Worm (Caenorhabditis elegans) whole organism, late embryonic: Measurements from ENCODE around the gene srbc-17.

Experiments
- C08G9.2 ChIP-seq: sonication (generic microtip); optimal IDR thresholded peaks from 2 replicates; lab custom pipeline; 2016; ENCODE audit warnings: mild to moderate bottlenecking, missing genetic modification characterization, moderate library complexity, missing compliant biosample characterization
- F13H6.1 ChIP-seq: sonication (generic microtip); optimal IDR thresholded peaks from 2 replicates; lab custom pipeline; 2016; ENCODE audit warnings: missing genetic modification characterization, missing compliant biosample characterization
- K02D7.2 ChIP-seq: sonication (generic microtip); optimal IDR thresholded peaks from 2 replicates; lab custom pipeline; 2017; ENCODE audit warnings: mild to moderate bottlenecking, missing genetic modification characterization, missing compliant biosample characterization
- K09A11.1 ChIP-seq: sonication (generic microtip); optimal IDR thresholded peaks from 2 replicates; lab custom pipeline; 2017; ENCODE audit warnings: antibody characterized with exemption, mild to moderate bottlenecking, missing genetic modification characterization, missing compliant biosample characterization; ENCODE audit not compliant: insufficient read depth
- T23F11.4 ChIP-seq: fragments of 200-800 bp; sonication (Bioruptor generic); optimal IDR thresholded peaks from 2 replicates; lab custom pipeline; 2018; ENCODE audit warnings: mild to moderate bottlenecking, missing genetic modification characterization, missing compliant biosample characterization
- ahr-1 ChIP-seq: sonication (generic microtip); optimal IDR thresholded peaks from 2 replicates; lab custom pipeline; 2016; ENCODE audit warnings: missing genetic modification characterization, missing compliant biosample characterization
- ama-1 ChIP-seq: fragments of 150-350 bp; optimal IDR thresholded peaks from 2 replicates; lab custom pipeline; 2014
- ceh-18 ChIP-seq: sonication (generic microtip); optimal IDR thresholded peaks from 2 replicates; lab custom pipeline; 2016; ENCODE audit warnings: missing genetic modification characterization, missing compliant biosample characterization
- ceh-22 ChIP-seq: sonication (generic microtip); optimal IDR thresholded peaks from 2 replicates; lab custom pipeline; 2017; ENCODE audit warnings: missing biosample characterization, missing genetic modification characterization
- ceh-30 ChIP-seq: fragments of 150-350 bp; optimal IDR thresholded peaks from 2 replicates; lab custom pipeline; 2014; ENCODE audit warnings: missing biosample characterization, missing genetic modification characterization
- ceh-34 ChIP-seq: sonication (generic microtip); optimal IDR thresholded peaks from 2 replicates; lab custom pipeline; 2016; ENCODE audit warnings: mild to moderate bottlenecking, missing genetic modification characterization, missing compliant biosample characterization
- ceh-6 ChIP-seq: fragments of 200-800 bp; sonication (Bioruptor generic); optimal IDR thresholded peaks from 2 replicates; lab custom pipeline; 2018; ENCODE audit warnings: mild to moderate bottlenecking, missing genetic modification characterization, missing compliant biosample characterization
- ceh-9 ChIP-seq: sonication (generic microtip); optimal IDR thresholded peaks from 2 replicates; lab custom pipeline; 2016; ENCODE audit warnings: mild to moderate bottlenecking, missing genetic modification characterization, inconsistent platforms, missing compliant biosample characterization
- dmd-4 ChIP-seq: sonication (generic microtip); optimal IDR thresholded peaks from 2 replicates; lab custom pipeline; 2016; ENCODE audit warnings: borderline replicate concordance, missing genetic modification characterization, missing compliant biosample characterization
- dve-1 ChIP-seq: sonication (generic microtip); optimal IDR thresholded peaks from 2 replicates; lab custom pipeline; 2017; ENCODE audit warnings: antibody characterized with exemption, mild to moderate bottlenecking, missing genetic modification characterization, missing compliant biosample characterization
- elt-2 ChIP-seq: sonication (generic microtip); optimal IDR thresholded peaks from 2 replicates; lab custom pipeline; 2016; ENCODE audit warnings: missing genetic modification reagents, missing genetic modification characterization, missing compliant biosample characterization
- eyg-1 ChIP-seq: sonication (generic microtip); optimal IDR thresholded peaks from 2 replicates; lab custom pipeline; 2016; ENCODE audit warnings: missing genotype, missing genetic modification characterization, missing compliant biosample characterization
- fax-1 ChIP-seq: sonication (generic microtip); optimal IDR thresholded peaks from 2 replicates; lab custom pipeline; 2016; ENCODE audit warnings: missing genotype, missing genetic modification characterization, missing compliant biosample characterization
- gmeb-2 ChIP-seq: sonication (generic microtip); optimal IDR thresholded peaks from 2 replicates; lab custom pipeline; 2016; ENCODE audit warnings: missing genetic modification characterization, inconsistent platforms, missing compliant biosample characterization
- hlh-6 ChIP-seq: sonication (generic microtip); optimal IDR thresholded peaks from 2 replicates; lab custom pipeline; 2016; ENCODE audit warnings: missing genotype, missing genetic modification characterization, missing compliant biosample characterization
- lim-6 ChIP-seq: sonication (generic microtip); optimal IDR thresholded peaks from 2 replicates; lab custom pipeline; 2016; ENCODE audit warnings: missing genetic modification characterization, missing compliant biosample characterization
- madf-2 ChIP-seq: sonication (generic microtip); optimal IDR thresholded peaks from 2 replicates; lab custom pipeline; 2017; ENCODE audit warnings: missing genetic modification characterization, missing compliant biosample characterization
- nfya-1 ChIP-seq: sonication (generic microtip); optimal IDR thresholded peaks from 2 replicates; lab custom pipeline; 2017; ENCODE audit warnings: missing genetic modification characterization, mild to moderate bottlenecking, missing compliant biosample characterization, antibody characterized with exemption, moderate library complexity
- nhr-11 ChIP-seq: fragments of 150-350 bp; optimal IDR thresholded peaks from 2 replicates; lab custom pipeline; 2014; ENCODE audit warnings: missing biosample characterization, missing genetic modification characterization
- npax-4 ChIP-seq: sonication (generic microtip); optimal IDR thresholded peaks from 2 replicates; lab custom pipeline; 2016; ENCODE audit warnings: missing genetic modification characterization, missing compliant biosample characterization
- pat-9 ChIP-seq: fragments of 200-800 bp; sonication (Bioruptor generic); optimal IDR thresholded peaks from 2 replicates; lab custom pipeline; 2018; ENCODE audit warnings: mild to moderate bottlenecking, missing genetic modification characterization, moderate library complexity, missing compliant biosample characterization
- pax-1 ChIP-seq: fragments of 150-350 bp; optimal IDR thresholded peaks from 2 replicates; lab custom pipeline; 2014; ENCODE audit warnings: missing biosample characterization, missing genetic modification characterization
- pha-4 ChIP-seq: fragments of 150-350 bp; optimal IDR thresholded peaks from 2 replicates; lab custom pipeline; 2018; ENCODE audit warnings: missing biosample characterization, missing genetic modification reagents, missing genetic modification characterization
- pqm-1 ChIP-seq: sonication (generic microtip); optimal IDR thresholded peaks from 2 replicates; lab custom pipeline; 2016; ENCODE audit warnings: missing genetic modification characterization, missing compliant biosample characterization
- pros-1 ChIP-seq: fragments of 150-350 bp; optimal IDR thresholded peaks from 2 replicates; lab custom pipeline; 2014; ENCODE audit warnings: missing biosample characterization, missing genetic modification reagents, missing genetic modification characterization
- ref-2 ChIP-seq: sonication (generic microtip); optimal IDR thresholded peaks from 2 replicates; lab custom pipeline; 2016; ENCODE audit warnings: missing genetic modification characterization, missing compliant biosample characterization
- sdc-2 ChIP-seq: sonication (generic microtip); optimal IDR thresholded peaks from 2 replicates; lab custom pipeline; 2016; ENCODE audit warnings: missing genotype, missing genetic modification characterization, missing compliant biosample characterization
- sox-2 ChIP-seq: fragments of 200-800 bp; sonication (Bioruptor generic); IDR thresholded peaks from 2 replicates; pipeline ENCODE4 v1.3.6; 2022; ENCODE audit warnings: missing genetic modification reagents, missing genetic modification characterization, missing compliant biosample characterization
- sox-4 ChIP-seq: sonication (generic microtip); optimal IDR thresholded peaks from 2 replicates; lab custom pipeline; 2017; ENCODE audit warnings: mild to moderate bottlenecking, missing genetic modification characterization, inconsistent platforms, missing compliant biosample characterization
- ttx-3 ChIP-seq: sonication (generic microtip); optimal IDR thresholded peaks from 2 replicates; lab custom pipeline; 2016; ENCODE audit warnings: missing genetic modification reagents, missing genetic modification characterization, missing compliant biosample characterization
- unc-42 ChIP-seq: sonication (generic microtip); optimal IDR thresholded peaks from 2 replicates; lab custom pipeline; 2016; ENCODE audit warnings: missing genotype, missing genetic modification characterization, missing compliant biosample characterization
- unc-55 ChIP-seq: sonication (generic microtip); optimal IDR thresholded peaks from 2 replicates; lab custom pipeline; 2017; ENCODE audit warnings: missing biosample characterization, missing genetic modification reagents, missing genetic modification characterization
- zip-5 ChIP-seq: sonication (generic microtip); optimal IDR thresholded peaks from 2 replicates; lab custom pipeline; 2016; ENCODE audit warnings: missing genetic modification characterization, missing compliant biosample characterization

The srbc-17 gene

DNA sequence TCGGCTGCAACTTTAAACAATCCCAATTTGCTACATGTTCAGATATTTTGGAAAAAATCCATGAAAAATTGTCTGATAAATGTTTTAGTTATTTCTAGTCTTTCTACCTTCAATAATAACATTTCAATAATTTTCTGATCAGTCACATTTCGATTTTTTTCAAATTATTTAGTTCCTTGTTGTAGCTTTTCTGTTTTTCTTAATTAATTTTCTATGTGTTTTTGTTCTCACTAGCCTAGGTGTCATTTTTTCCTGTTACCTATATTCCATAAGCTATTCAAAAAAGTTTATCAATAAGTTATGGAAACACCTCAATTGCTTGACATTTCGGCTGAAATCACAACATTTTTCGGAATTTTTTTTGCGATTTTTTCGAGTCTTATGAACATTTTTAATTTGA, 24.2 kb upstream of the srbc-17 start, which contains the start of gene srbc-23:
srbc-23 (plus strand) TSS at position 301 of the 400 bp plus-strand sequence.
- TF ChIP-seq K09A11.1 (tag; lab: Kevin White, UChicago) = no peak
- TF ChIP-seq elt-2 (tag; lab: Kevin White, UChicago) = no peak
- no peak for TF ChIP-seq unc-42
- TF ChIP-seq sox-4 (tag; lab: Kevin White, UChicago) = no peak
- TF ChIP-seq ahr-1 (tag; lab: Kevin White, UChicago) = no peak
- no peak for TF ChIP-seq ceh-18 (tag; lab: Kevin White, UChicago)
- TF ChIP-seq ceh-6 = no peak
- TF ChIP-seq eyg-1 = no peak
- no peak for TF ChIP-seq lim-6
- no peak for TF ChIP-seq pros-1 (tag; lab: Kevin White, UChicago)
- no peak for TF ChIP-seq ama-1 (lab: Kevin White, UChicago)
- TF ChIP-seq pax-1 (tag; lab: Kevin White, UChicago) = no peak
- no peak for TF ChIP-seq nhr-11 (tag; lab: Kevin White, UChicago)
- no peak for TF ChIP-seq hlh-6 (tag; lab: Kevin White, UChicago)

DNA sequence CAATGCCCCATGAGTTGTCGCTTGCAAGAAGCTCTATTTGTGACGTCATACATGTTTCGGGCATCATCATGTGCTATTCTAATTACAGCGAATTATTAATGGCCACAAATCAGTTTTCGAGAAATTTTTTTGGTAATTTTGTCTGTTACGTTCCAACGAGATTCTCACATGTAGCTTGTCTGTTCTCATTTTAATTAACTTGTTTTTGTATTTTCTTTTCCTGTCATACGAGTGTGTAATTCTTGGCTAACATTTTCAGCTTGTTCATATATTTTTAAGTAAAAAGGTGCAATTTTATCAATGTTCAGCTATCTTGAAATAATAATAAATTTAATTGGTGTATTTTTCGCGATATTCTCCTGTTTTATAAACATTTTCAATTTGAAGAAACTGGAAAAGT, 22.3 kb upstream of the srbc-17 start, which contains the start of gene srbc-21:
srbc-21 (plus strand) TSS at position 301 of the 400 bp plus-strand sequence.
- no peak for TF ChIP-seq zip-5
- no peak for TF ChIP-seq nfya-1
- no peak for TF ChIP-seq gmeb-2
- TF ChIP-seq ceh-22 (tag; lab: Kevin White, UChicago) = no peak
- TF ChIP-seq pqm-1 (tag; lab: Kevin White, UChicago) = no peak
- TF ChIP-seq dve-1 (tag; lab: Kevin White, UChicago) = no peak
- no peak for TF ChIP-seq ceh-9 (tag; lab: Kevin White, UChicago)
- TF ChIP-seq K09A11.1 (tag; lab: Kevin White, UChicago) = no peak
- no peak for TF ChIP-seq hlh-6 (tag; lab: Kevin White, UChicago)
- no peak for TF ChIP-seq unc-55 (GFP tag; lab: Kevin White, UChicago)
- TF ChIP-seq, all 69 proteins: peak for 0

DNA sequence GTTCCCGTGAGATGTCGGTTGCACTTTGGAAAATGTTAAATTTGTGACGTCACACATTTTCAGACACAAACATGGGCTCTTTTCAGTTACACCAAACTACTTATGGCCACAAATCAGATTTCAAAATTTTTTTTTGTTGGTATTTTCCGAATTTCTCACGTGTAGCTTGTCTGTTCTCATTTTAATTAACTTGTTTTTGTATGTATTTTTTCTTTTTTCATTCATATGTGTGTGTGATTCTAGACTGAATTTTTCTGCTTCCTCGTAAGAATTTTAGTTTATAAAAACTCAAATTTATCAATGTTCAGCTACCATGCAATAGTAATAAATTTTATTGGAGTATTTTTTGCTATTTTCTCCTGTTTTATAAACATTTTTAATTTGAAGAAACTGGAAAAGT, 20.7 kb upstream of the srbc-17 start, which contains the start of gene srbc-22:
srbc-22 (plus strand) TSS at position 301 of the 400 bp plus-strand sequence.
- TF ChIP-seq nhr-11 (tag; lab: Kevin White, UChicago) (no peak), madf-2 (tag; lab: Kevin White, UChicago) (no peak), C08G9.2 (no peak), fax-1 (tag; lab: Kevin White, UChicago) (no peak), sdc-2 (tag; lab: Kevin White, UChicago) (no peak), ceh-9 (tag; lab: Kevin White, UChicago) (no peak), ahr-1 (tag; lab: Kevin White, UChicago) (no peak), K02D7.2 (tag; lab: Kevin White, UChicago) (no peak), F13H6.1 (tag; lab: Kevin White, UChicago) (no peak), ceh-30 (tag; lab: Kevin White, UChicago) (no peak), K09A11.1 (tag; lab: Kevin White, UChicago) (no peak), npax-4 (no peak)

DNA sequence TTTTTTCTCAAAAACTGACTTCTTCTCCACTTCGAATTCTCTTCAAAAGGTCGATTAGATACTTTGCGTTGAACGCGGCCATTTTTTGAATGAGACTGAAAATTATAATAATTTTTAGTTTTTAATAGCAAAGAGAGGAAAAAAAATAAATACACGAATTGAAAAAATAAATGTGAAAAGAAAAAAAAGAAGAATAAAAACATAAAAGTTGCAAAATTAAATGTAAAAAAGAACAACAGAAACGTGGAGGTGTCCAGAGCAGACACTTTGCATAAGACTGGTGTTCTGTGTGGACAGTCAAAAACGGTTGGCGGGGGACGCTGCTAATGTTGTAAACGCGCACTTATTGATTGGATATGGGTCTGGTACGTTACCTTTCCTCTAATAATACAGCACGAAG, 18.2 kb upstream of the srbc-17 start, which contains the start of gene C45H4.14:
C45H4.14 (minus strand) TSS at position 101 of the 400 bp plus-strand sequence.
- TF ChIP-seq ceh-22 (tag; lab: Kevin White, UChicago) (no peak), ceh-6 (no peak), T23F11.4 (GFP tag; lab: Kevin White, UChicago) (no peak), dmd-4 (no peak), sox-2 (GFP tag; lab: Robert Waterston, UW) (no peak), ref-2 (tag; lab: Kevin White, UChicago) (no peak), pqm-1 (tag; lab: Kevin White, UChicago) (no peak), pat-9 (no peak), ceh-34 (tag; lab: Kevin White, UChicago) (no peak), sdc-2 (tag; lab: Kevin White, UChicago) (no peak), ttx-3 (no peak), sox-4 (tag; lab: Kevin White, UChicago) (no peak), pha-4 (tag; lab: Kevin White, UChicago) (no peak)
